Worm (Caenorhabditis elegans) whole organism, L1 larva: ENCODE data around the gene C37C3.11.

Source experiments
- fkh-4 ChIP-seq: sonication (generic microtip); optimal IDR thresholded peaks from 2 replicates; lab custom pipeline; 2016; ENCODE audit warnings: missing compliant biosample characterization, missing genetic modification characterization, borderline replicate concordance
- hpl-2 ChIP-seq: fragments of 150-350 bp; optimal IDR thresholded peaks from 2 replicates; lab custom pipeline; 2014; ENCODE audit warnings: missing biosample characterization, missing genetic modification reagents, missing genetic modification characterization
- nhr-47 ChIP-seq: sonication (generic microtip); optimal IDR thresholded peaks from 2 replicates; lab custom pipeline; 2016; ENCODE audit warnings: mild to moderate bottlenecking, missing genetic modification characterization, moderate library complexity, missing compliant biosample characterization
- unc-62 ChIP-seq: fragments of 150-350 bp; optimal IDR thresholded peaks from 2 replicates; lab custom pipeline; 2014; ENCODE audit warnings: missing biosample characterization, missing genetic modification reagents, missing genetic modification characterization

DNA sequence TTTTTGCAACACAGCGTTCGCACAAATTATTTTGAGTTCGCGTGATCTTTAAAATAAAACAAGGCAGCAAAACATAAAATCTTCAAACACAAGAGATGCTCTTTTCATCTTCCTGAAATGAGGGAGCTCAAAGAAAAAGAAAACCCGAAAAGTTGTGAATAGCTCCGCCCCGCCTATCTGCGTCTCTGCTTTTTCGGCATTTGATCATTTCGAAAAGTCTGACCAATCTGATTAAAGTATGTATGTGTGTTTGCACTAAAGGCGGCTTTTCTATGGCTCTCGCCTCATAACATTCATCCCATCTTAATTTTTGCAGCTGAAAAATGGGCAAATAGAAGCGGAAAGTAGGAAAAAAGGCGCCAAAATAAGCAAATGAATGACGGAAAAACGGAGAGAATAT is 45.0 kb downstream of the C37C3.11 start:
- TF ChIP-seq hpl-2 (no peak), fkh-4 (tag; lab: Kevin White, UChicago) (no peak), nhr-47 (tag; lab: Kevin White, UChicago) (no peak), unc-62 (GFP tag; lab: Kevin White, UChicago) (no peak)
